Fruit fly (Drosophila melanogaster) whole organism, pupa: ENCODE data around the gene CG32228.

Experiments used
- CG10348 ChIP-seq: fragments of 200-800 bp; sonication (Bioruptor generic); IDR thresholded peaks from 2 replicates; pipeline ENCODE4 v1.3.6; 2022; ENCODE audit warnings: missing biosample characterization, missing genetic modification characterization
- CG12605 ChIP-seq: fragments of 200-800 bp; sonication (Bioruptor generic); IDR thresholded peaks from 2 replicates; pipeline ENCODE4 v1.3.6; 2022; ENCODE audit warnings: missing biosample characterization, missing genetic modification characterization
- CG13204 ChIP-seq: fragments of 200-800 bp; sonication (Bioruptor generic); optimal IDR thresholded peaks from 2 replicates; lab custom pipeline; 2018; ENCODE audit warnings: missing biosample characterization, mild to moderate bottlenecking, missing genetic modification characterization, moderate library complexity
- CG14655 ChIP-seq: fragments of 200-800 bp; sonication (Bioruptor generic); optimal IDR thresholded peaks from 3 replicates; lab custom pipeline; 2017; ENCODE audit warnings: mild to moderate bottlenecking, missing biosample characterization, missing genetic modification reagents, missing genetic modification characterization
- CG15710 ChIP-seq: fragments of 200-800 bp; sonication (Bioruptor generic); optimal IDR thresholded peaks from 2 replicates; lab custom pipeline; 2018; ENCODE audit warnings: missing biosample characterization, mild to moderate bottlenecking, missing genetic modification characterization, moderate library complexity
- CG17806 ChIP-seq: fragments of 200-800 bp; sonication (Bioruptor generic); optimal IDR thresholded peaks from 2 replicates; lab custom pipeline; 2018; ENCODE audit warnings: missing biosample characterization, mild to moderate bottlenecking, missing genetic modification characterization, moderate library complexity
- CG32121 ChIP-seq: fragments of 200-800 bp; sonication (Bioruptor generic); IDR thresholded peaks from 2 replicates; pipeline ENCODE4 v1.3.6; 2022; ENCODE audit warnings: missing biosample characterization, missing genetic modification characterization
- CG34367 ChIP-seq: fragments of 200-800 bp; sonication (Bioruptor generic); optimal IDR thresholded peaks from 2 replicates; lab custom pipeline; 2018; ENCODE audit warnings: missing biosample characterization, mild to moderate bottlenecking, missing genetic modification characterization
- CG4496 ChIP-seq: fragments of 200-800 bp; sonication (Bioruptor generic); IDR thresholded peaks from 3 replicates; pipeline ENCODE4 v1.3.6; 2022; ENCODE audit warnings: missing biosample characterization, missing genetic modification characterization
- CG8159 ChIP-seq: fragments of 200-800 bp; sonication (Bioruptor generic); optimal IDR thresholded peaks from 3 replicates; lab custom pipeline; 2018; ENCODE audit warnings: missing biosample characterization, mild to moderate bottlenecking, missing genetic modification characterization, moderate library complexity
- CG8301 ChIP-seq: fragments of 200-800 bp; sonication (Bioruptor generic); optimal IDR thresholded peaks from 2 replicates; lab custom pipeline; 2018; ENCODE audit warnings: missing biosample characterization, mild to moderate bottlenecking, missing genetic modification characterization
- CG9948 ChIP-seq: fragments of 200-800 bp; sonication (Bioruptor generic); optimal IDR thresholded peaks from 2 replicates; lab custom pipeline; 2018; ENCODE audit warnings: missing biosample characterization, mild to moderate bottlenecking, missing genetic modification characterization, moderate library complexity
- D1 ChIP-seq: fragments of 200-800 bp; sonication (Bioruptor generic); optimal IDR thresholded peaks from 2 replicates; lab custom pipeline; 2018; ENCODE audit warnings: missing biosample characterization, mild to moderate bottlenecking, missing genetic modification characterization, moderate library complexity
- EcR ChIP-seq: fragments of 200-800 bp; sonication (Bioruptor generic); optimal IDR thresholded peaks from 3 replicates; lab custom pipeline; 2019; ENCODE audit warnings: missing biosample characterization, missing genetic modification characterization, mild to moderate bottlenecking, moderate library complexity, missing genetic modification reagents
- Ets98B ChIP-seq: fragments of 200-800 bp; sonication (Bioruptor generic); IDR thresholded peaks from 2 replicates; pipeline ENCODE4 v1.3.6; 2022; ENCODE audit warnings: missing biosample characterization, missing genetic modification characterization
- Pif1A ChIP-seq: fragments of 200-800 bp; sonication (Bioruptor generic); optimal IDR thresholded peaks from 3 replicates; lab custom pipeline; 2016; ENCODE audit warnings: missing biosample characterization, missing genetic modification characterization
- Pif1B ChIP-seq: fragments of 200-800 bp; sonication (Bioruptor generic); optimal IDR thresholded peaks from 3 replicates; lab custom pipeline; 2016; ENCODE audit warnings: missing biosample characterization, missing genetic modification characterization
- Snoo ChIP-seq: fragments of 200-800 bp; sonication (Bioruptor generic); optimal IDR thresholded peaks from 3 replicates; lab custom pipeline; 2017; ENCODE audit warnings: missing biosample characterization, mild to moderate bottlenecking, missing genetic modification characterization, inconsistent platforms
- fd96Ca ChIP-seq: fragments of 200-800 bp; sonication (Bioruptor generic); IDR thresholded peaks from 3 replicates; pipeline ENCODE4 v1.3.6; 2022; ENCODE audit warnings: missing biosample characterization, missing genetic modification characterization
- gl ChIP-seq: fragments of 200-800 bp; sonication (Bioruptor generic); optimal IDR thresholded peaks from 2 replicates; lab custom pipeline; 2018; ENCODE audit warnings: missing biosample characterization, mild to moderate bottlenecking, missing genetic modification characterization
- rn ChIP-seq: fragments of 200-800 bp; sonication (Bioruptor generic); IDR thresholded peaks from 2 replicates; pipeline ENCODE4 v1.3.6; 2022; ENCODE audit warnings: missing biosample characterization, missing genetic modification characterization

CG32228 gene

dm6 chr3L:20299110-20299509 is 33.5 kb downstream of the CG32228 start, which contains the start of gene SCCRO4:
TSS of gene SCCRO4 (plus strand) at chr3L:20299410.
- TF ChIP-seq CG15710 (tag; lab: Kevin White, UChicago): no peak
- no peak for TF ChIP-seq CG12605 (GFP tag; lab: Robert Waterston, UW)
- no peak for TF ChIP-seq fd96Ca (GFP tag; lab: Robert Waterston, UW)
- no peak for TF ChIP-seq D1 (tag; lab: Kevin White, UChicago)
- no peak for TF ChIP-seq CG13204 (GFP tag; lab: Kevin White, UChicago)
- no peak for TF ChIP-seq CG17806 (tag; lab: Kevin White, UChicago)
- TF ChIP-seq Pif1A: no peak
- no peak for TF ChIP-seq Ets98B

dm6 chr3L:20302081-20302630 is 36.5 kb downstream of the CG32228 start, which contains the start of gene Pex23:
TSS of gene Pex23 (minus strand) at chr3L:20302141.
- peak; percentile 78 for TF ChIP-seq fd96Ca (GFP tag; lab: Robert Waterston, UW)
- no peak for TF ChIP-seq Pif1B (GFP tag; lab: Kevin White, UChicago)
- peak; percentile 44 for TF ChIP-seq CG9948 (tag; lab: Kevin White, UChicago)
- TF ChIP-seq Ets98B: peak; percentile 68
- TF ChIP-seq CG8159 (tag; lab: Kevin White, UChicago): peak; percentile 55
- TF ChIP-seq CG15710 (tag; lab: Kevin White, UChicago): peak; percentile 66
- no peak for TF ChIP-seq CG13204 (GFP tag; lab: Kevin White, UChicago)
- peak; percentile 33 for TF ChIP-seq CG34367
- no peak for TF ChIP-seq D1 (tag; lab: Kevin White, UChicago)
- TF ChIP-seq gl (tag; lab: Kevin White, UChicago): no peak
- no peak for TF ChIP-seq Pif1A
- peak; percentile 51; the same call in 1 of the 2 replicates for TF ChIP-seq CG10348
- TF ChIP-seq rn (GFP tag; lab: Robert Waterston, UW): peak; percentile 62
- TF ChIP-seq CG14655: no peak
- TF ChIP-seq Snoo (tag; lab: Kevin White, UChicago): peak; percentile 59
- peak; percentile 83 for TF ChIP-seq CG4496
- TF ChIP-seq CG32121 (GFP tag; lab: Robert Waterston, UW): peak; percentile 49; the same call in 1 of the 2 replicates
- TF ChIP-seq CG17806 (tag; lab: Kevin White, UChicago): peak; percentile 49
- TF ChIP-seq CG12605 (GFP tag; lab: Robert Waterston, UW): peak; percentile 7; the same call in 1 of the 2 replicates
- no peak for TF ChIP-seq CG8301 (tag; lab: Kevin White, UChicago)
- no peak for TF ChIP-seq EcR

dm6 chr3L:20306142-20306541 is 40.5 kb downstream of the CG32228 start, which contains the start of gene CG32225:
TSS of gene CG32225 (minus strand) at chr3L:20306283.
- no peak for TF ChIP-seq D1 (tag; lab: Kevin White, UChicago)
- TF ChIP-seq CG4496: peak; percentile 37; the same call in 1 of the 3 replicates
- TF ChIP-seq, all 21 proteins: peak for 1

dm6 chr3L:20309354-20309753 is 43.7 kb downstream of the CG32228 start, which contains the start of gene polo:
TSS of gene polo (plus strand) at chr3L:20309654.
- TF ChIP-seq EcR (no peak), CG14655 (no peak), CG8159 (tag; lab: Kevin White, UChicago) (no peak), rn (GFP tag; lab: Robert Waterston, UW) (no peak), CG32121 (GFP tag; lab: Robert Waterston, UW) (no peak), CG12605 (GFP tag; lab: Robert Waterston, UW) (no peak)

dm6 chr3L:20309758-20310733 is 44.4 kb downstream of the CG32228 start:
- TF ChIP-seq D1 (tag; lab: Kevin White, UChicago) (no peak), CG8301 (tag; lab: Kevin White, UChicago) (no peak), CG14655 (no peak), CG15710 (tag; lab: Kevin White, UChicago) (no peak), Pif1A (no peak), Ets98B (no peak), CG17806 (tag; lab: Kevin White, UChicago) (no peak), EcR (no peak), Snoo (tag; lab: Kevin White, UChicago) (no peak), rn (GFP tag; lab: Robert Waterston, UW) (no peak), CG8159 (tag; lab: Kevin White, UChicago) (no peak), CG34367 (no peak)
- TF ChIP-seq, all 21 proteins: peak for 0

- no peak for TF ChIP-seq EcR
- TF ChIP-seq CG34367: peak; percentile 19
- TF ChIP-seq CG12605 (GFP tag; lab: Robert Waterston, UW): no peak
- TF ChIP-seq CG14655: no peak
Measured at dm6 chr3L:20313469-20313868, 47.9 kb downstream of the CG32228 start, which contains the start of gene alphaSnap. TSS of gene alphaSnap (plus strand) at chr3L:20313632.
